Worm (Caenorhabditis elegans): ENCODE measurements around the gene Y69H2.17.

DNA sequence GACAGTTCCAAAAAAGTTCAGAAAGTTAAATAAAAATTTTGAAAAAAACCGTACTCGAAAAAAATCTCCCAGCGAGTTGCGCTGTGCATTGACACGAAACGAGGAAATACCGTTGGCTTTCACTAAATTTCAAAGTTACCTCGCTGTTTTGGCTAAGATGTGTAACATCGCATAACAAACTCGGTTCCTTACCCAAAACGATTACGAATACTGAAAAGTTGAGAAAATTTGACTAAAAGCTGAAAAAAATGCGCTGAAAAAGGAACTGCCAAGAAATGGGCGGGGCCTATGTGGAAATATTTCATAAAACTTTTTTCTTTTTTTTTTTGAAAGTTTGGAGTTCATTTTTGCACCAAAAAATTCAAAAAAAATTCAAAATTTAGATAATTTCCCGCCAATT lies 34.7 kb downstream of the Y69H2.17 start:
- no peak for TF ChIP-seq pqm-1 (tag; optimal IDR thresholded peaks at IDR 0.05)
- no peak for TF ChIP-seq fkh-2 (tag; optimal IDR thresholded peaks at IDR 0.05)
- no peak for TF ChIP-seq fos-1 (tag; optimal IDR thresholded peaks at IDR 0.05)
- TF ChIP-seq snpc-4 (tag; optimal IDR thresholded peaks at IDR 0.05) = no peak
- no peak for TF ChIP-seq ZK546.5 (tag; optimal IDR thresholded peaks at IDR 0.05)
- no peak for TF ChIP-seq egl-27 (tag; optimal IDR thresholded peaks at IDR 0.05)
- no peak for TF ChIP-seq skn-1 (tag; optimal IDR thresholded peaks at IDR 0.05)
- TF ChIP-seq lin-15B (tag; optimal IDR thresholded peaks at IDR 0.05) = no peak
- no peak for TF ChIP-seq jun-1 (tag; optimal IDR thresholded peaks at IDR 0.05)
- no peak for TF ChIP-seq mml-1 (tag; optimal IDR thresholded peaks at IDR 0.05)
- no peak for TF ChIP-seq sea-2 (GFP tag; optimal IDR thresholded peaks at IDR 0.05)
- TF ChIP-seq R02D3.7 (tag; optimal IDR thresholded peaks at IDR 0.05) = no peak
- no peak for TF ChIP-seq ceh-82 (tag; optimal IDR thresholded peaks at IDR 0.05)
